Fruit fly (Drosophila melanogaster): Measurements from ENCODE around the gene Bdbt.

The Bdbt gene

DNA sequence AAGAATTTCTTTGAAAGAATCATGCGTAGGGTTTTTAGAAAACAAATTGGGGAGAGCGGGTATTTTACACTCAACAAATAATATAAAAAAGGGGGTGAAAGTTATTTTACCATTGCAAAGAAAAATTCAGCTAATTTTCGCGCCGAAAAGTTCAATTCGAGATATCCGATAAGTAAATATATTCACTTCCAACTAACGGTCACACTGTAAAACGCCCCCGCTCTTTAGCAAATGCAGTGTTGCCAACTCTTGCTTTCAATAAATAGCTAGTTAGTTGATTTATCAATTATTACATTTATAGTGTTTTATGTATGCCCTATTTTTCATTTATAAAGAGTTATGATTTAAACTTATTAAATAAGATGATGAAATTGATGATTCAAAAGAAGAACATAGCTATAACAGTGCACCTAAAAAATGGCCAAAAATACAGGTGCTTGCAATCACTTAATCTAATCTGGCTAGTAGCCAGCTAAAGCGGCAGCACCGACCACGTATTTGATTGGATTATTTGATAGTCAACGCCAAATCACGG, 19.6 kb upstream of the Bdbt start, which contains the start of gene meigo (continued):
- TF ChIP-seq CG18764 (GFP tag; optimal IDR thresholded peaks at IDR 0.05) (peak; percentile 58), Lhr (GFP tag; optimal IDR thresholded peaks at IDR 0.05) (peak; percentile 46), psq (GFP tag; optimal IDR thresholded peaks at IDR 0.05) (no peak), CG10565 (GFP tag; optimal IDR thresholded peaks at IDR 0.05) (no peak), shn (GFP tag; optimal IDR thresholded peaks at IDR 0.05) (peak; percentile 6), CG6654 (GFP tag; optimal IDR thresholded peaks at IDR 0.05) (no peak), HmgZ (tag; optimal IDR thresholded peaks at IDR 0.05) (peak; percentile 83), nerfin-1 (tag; optimal IDR thresholded peaks at IDR 0.05) (peak; percentile 74), Adf1 (GFP tag; IDR thresholded peaks at IDR 0.05) (peak; percentile 46; the same call in 1 of the 2 replicates), Hsf (GFP tag; optimal IDR thresholded peaks at IDR 0.05) (peak; percentile 71), CG10462 (GFP tag; optimal IDR thresholded peaks at IDR 0.05) (no peak), Med (GFP tag) (peak; percentile 91), CG11456 (GFP tag; IDR thresholded peaks at IDR 0.05) (peak; percentile 58; the same call in 2 of the 3 replicates), gsb-n (tag; optimal IDR thresholded peaks at IDR 0.05) (peak; percentile 44), mirr (GFP tag; optimal IDR thresholded peaks at IDR 0.05) (peak; percentile 10), dpn (GFP tag; optimal IDR thresholded peaks at IDR 0.05) (peak; percentile 62 to 72), CG13123 (GFP tag; optimal IDR thresholded peaks at IDR 0.05) (peak; percentile 44), Hr3 (GFP tag; optimal IDR thresholded peaks at IDR 0.05) (peak; percentile 68), CG17385 (GFP tag; optimal IDR thresholded peaks at IDR 0.05) (no peak), Pdp1 (GFP tag; optimal IDR thresholded peaks at IDR 0.05) (peak in 1 of 2 experiments; percentile 65), Hr78 (GFP tag; optimal IDR thresholded peaks at IDR 0.05) (no peak), ab (GFP tag; optimal IDR thresholded peaks at IDR 0.05) (no peak), CG9797 (GFP tag; optimal IDR thresholded peaks at IDR 0.05) (peak; percentile 91), CG17912 (GFP tag; optimal IDR thresholded peaks at IDR 0.05) (no peak), CG12391 (tag; optimal IDR thresholded peaks at IDR 0.05) (peak; percentile 86), exex (tag; optimal IDR thresholded peaks at IDR 0.05) (no peak), az2 (GFP tag; optimal IDR thresholded peaks at IDR 0.05) (peak; percentile 33), fd3F (GFP tag; optimal IDR thresholded peaks at IDR 0.05) (peak; percentile 54), B-H1 (GFP tag; IDR thresholded peaks at IDR 0.05) (peak; percentile 45; the same call in 2 of the 3 replicates), HLH54F (GFP tag; optimal IDR thresholded peaks at IDR 0.05) (peak; percentile 73), Rfx (GFP tag; IDR thresholded peaks at IDR 0.05) (peak; percentile 81), z (GFP tag; IDR thresholded peaks at IDR 0.05) (no peak), ftz-f1 (GFP tag; optimal IDR thresholded peaks at IDR 0.05) (peak; percentile 0), sd (tag; optimal IDR thresholded peaks at IDR 0.05) (peak; percentile 77), zfh1 (GFP tag; IDR thresholded peaks at IDR 0.05) (peak; percentile 58; the same call in 1 of the 3 replicates), CG10431 (GFP tag; optimal IDR thresholded peaks at IDR 0.05) (no peak), D (optimal IDR thresholded peaks at IDR 0.05) (no peak), D (GFP tag; optimal IDR thresholded peaks at IDR 0.05) (no peak), lmd (GFP tag; IDR thresholded peaks at IDR 0.05) (peak; percentile 76), CG17328 (GFP tag; IDR thresholded peaks at IDR 0.05) (no peak; the same call in 1 of the 2 replicates), ro (GFP tag; IDR thresholded peaks at IDR 0.05) (no peak), fd96Cb (tag; optimal IDR thresholded peaks at IDR 0.05) (peak; percentile 54), Tbp (GFP tag; optimal IDR thresholded peaks at IDR 0.05) (peak; percentile 52), dmrt99B (tag; optimal IDR thresholded peaks at IDR 0.05) (no peak), Jarid2 (GFP tag; optimal IDR thresholded peaks at IDR 0.05) (no peak), Meics (GFP tag; optimal IDR thresholded peaks at IDR 0.05) (peak; percentile 57), Dip3 (GFP tag; optimal IDR thresholded peaks at IDR 0.05) (peak; percentile 63), Max (GFP tag; optimal IDR thresholded peaks at IDR 0.05) (peak; percentile 70), sens (GFP tag) (peak; percentile 95), tap (tag; optimal IDR thresholded peaks at IDR 0.05) (no peak), E2f2 (GFP tag; IDR thresholded peaks at IDR 0.05) (peak; percentile 91)
